Fruit fly (Drosophila melanogaster) whole organism, embryonic: ENCODE data around the gene RpL32.

Source experiments
- ATbp ChIP-seq: fragments of 200-800 bp; sonication (Bioruptor generic); optimal IDR thresholded peaks from 2 replicates; lab custom pipeline; 2017; ENCODE audit warnings: missing biosample characterization, mild to moderate bottlenecking, missing genetic modification characterization, missing genetic modification reagents
- Atf6 ChIP-seq: fragments of 200-800 bp; sonication (Bioruptor generic); IDR thresholded peaks from 2 replicates; pipeline ENCODE4 v1.3.6; 2022; ENCODE audit warnings: missing biosample characterization, missing genetic modification characterization
- CG10274 ChIP-seq: fragments of 200-800 bp; sonication (Bioruptor generic); optimal IDR thresholded peaks from 3 replicates; lab custom pipeline; 2017; ENCODE audit warnings: missing biosample characterization, mild to moderate bottlenecking, missing genetic modification characterization
- CG10366 ChIP-seq: fragments of 200-800 bp; sonication (Bioruptor generic); IDR thresholded peaks from 2 replicates; pipeline ENCODE4 v1.3.6; 2022; ENCODE audit warnings: missing biosample characterization, missing genetic modification characterization
- CG10543 ChIP-seq: fragments of 200-800 bp; sonication (Bioruptor generic); optimal IDR thresholded peaks from 3 replicates; lab custom pipeline; 2017; ENCODE audit warnings: missing biosample characterization, mild to moderate bottlenecking, missing genetic modification characterization, moderate library complexity
- CG11085 ChIP-seq: fragments of 200-800 bp; sonication (Bioruptor generic); IDR thresholded peaks from 2 replicates; pipeline ENCODE4 v1.3.6; 2022; ENCODE audit warnings: missing biosample characterization, missing genetic modification characterization
- CG12659 ChIP-seq: fragments of 200-800 bp; sonication (Bioruptor generic); optimal IDR thresholded peaks from 3 replicates; lab custom pipeline; 2017; ENCODE audit warnings: mild to moderate bottlenecking, missing biosample characterization, missing genetic modification reagents, missing genetic modification characterization
- CG14014 ChIP-seq: fragments of 200-800 bp; sonication (Bioruptor generic); IDR thresholded peaks from 2 replicates; pipeline ENCODE4 v1.3.6; 2022; ENCODE audit warnings: missing biosample characterization, missing genetic modification characterization
- CG15269 ChIP-seq: fragments of 200-800 bp; sonication (Bioruptor generic); optimal IDR thresholded peaks from 2 replicates; lab custom pipeline; 2018; ENCODE audit warnings: missing biosample characterization, mild to moderate bottlenecking, missing genetic modification characterization, moderate library complexity
- CG15514 ChIP-seq: fragments of 200-800 bp; sonication (Bioruptor generic); optimal IDR thresholded peaks from 3 replicates; lab custom pipeline; 2017; ENCODE audit warnings: missing biosample characterization, missing genetic modification characterization, mild to moderate bottlenecking, moderate library complexity, missing genetic modification reagents
- CG18599 ChIP-seq: fragments of 200-800 bp; sonication (Bioruptor generic); optimal IDR thresholded peaks from 3 replicates; lab custom pipeline; 2017; ENCODE audit warnings: missing biosample characterization, missing genetic modification characterization, mild to moderate bottlenecking, moderate library complexity, missing genetic modification reagents
- CG2120 ChIP-seq: fragments of 200-800 bp; sonication (Bioruptor generic); optimal IDR thresholded peaks from 3 replicates; lab custom pipeline; 2016; ENCODE audit warnings: missing biosample characterization, missing genetic modification characterization
- CG2678 ChIP-seq: fragments of 200-800 bp; sonication (Bioruptor generic); optimal IDR thresholded peaks from 3 replicates; lab custom pipeline; 2019; ENCODE audit warnings: missing biosample characterization, mild to moderate bottlenecking, missing genetic modification characterization, moderate library complexity
- CG3065 ChIP-seq: fragments of 200-800 bp; sonication (Bioruptor generic); optimal IDR thresholded peaks from 2 replicates; lab custom pipeline; 2016; ENCODE audit warnings: missing biosample characterization, missing genetic modification characterization
- CG31224 ChIP-seq: fragments of 200-800 bp; sonication (Bioruptor generic); IDR thresholded peaks from 2 replicates; pipeline ENCODE4 v1.3.6; 2022; ENCODE audit warnings: missing biosample characterization, missing genetic modification characterization
- CG32772 ChIP-seq: fragments of 200-800 bp; sonication (Bioruptor generic); IDR thresholded peaks from 2 replicates; pipeline ENCODE4 v1.3.6; 2022; ENCODE audit warnings: missing biosample characterization, missing genetic modification characterization
- CG43689 ChIP-seq: fragments of 200-800 bp; sonication (Bioruptor generic); IDR thresholded peaks from 2 replicates; pipeline ENCODE4 v1.3.6; 2022; ENCODE audit warnings: missing biosample characterization, missing genetic modification characterization
- CG9215 ChIP-seq: fragments of 200-800 bp; sonication (Bioruptor generic); IDR thresholded peaks from 2 replicates; pipeline ENCODE4 v1.3.6; 2022; ENCODE audit warnings: missing biosample characterization, missing genetic modification characterization
- CG9727 ChIP-seq: fragments of 200-800 bp; sonication (Bioruptor generic); optimal IDR thresholded peaks from 3 replicates; lab custom pipeline; 2017; ENCODE audit warnings: missing biosample characterization, mild to moderate bottlenecking, missing genetic modification characterization
- CG9932 ChIP-seq: fragments of 200-800 bp; sonication (Bioruptor generic); IDR thresholded peaks from 2 replicates; pipeline ENCODE4 v1.3.6; 2022; ENCODE audit warnings: missing biosample characterization, missing genetic modification characterization
- D19B ChIP-seq: fragments of 200-800 bp; sonication (Bioruptor generic); optimal IDR thresholded peaks from 2 replicates; lab custom pipeline; 2017; ENCODE audit warnings: missing biosample characterization, mild to moderate bottlenecking, missing genetic modification characterization
- Dek ChIP-seq: fragments of 200-800 bp; sonication (Bioruptor generic); optimal IDR thresholded peaks from 3 replicates; lab custom pipeline; 2019; ENCODE audit warnings: missing biosample characterization, mild to moderate bottlenecking, missing genetic modification characterization, moderate library complexity
- ERR ChIP-seq: fragments of 200-800 bp; sonication (Bioruptor generic); optimal IDR thresholded peaks from 2 replicates; lab custom pipeline; 2016; ENCODE audit warnings: missing biosample characterization, missing genetic modification characterization
- Fer3 ChIP-seq: fragments of 200-800 bp; sonication (Bioruptor generic); optimal IDR thresholded peaks from 2 replicates; lab custom pipeline; 2018; ENCODE audit warnings: missing biosample characterization, mild to moderate bottlenecking, missing genetic modification characterization, moderate library complexity
- Gug ChIP-seq: fragments of 200-800 bp; sonication (Bioruptor generic); IDR thresholded peaks from 4 replicates; pipeline ENCODE4 v1.3.6; 2022; ENCODE audit warnings: missing biosample characterization, missing genetic modification characterization
- HLH4C ChIP-seq: fragments of 200-800 bp; sonication (Bioruptor generic); IDR thresholded peaks from 3 replicates; pipeline ENCODE4 v1.3.6; 2022; ENCODE audit warnings: missing biosample characterization, missing genetic modification characterization; ENCODE audit not compliant: partially characterized antibody
- Jarid2 ChIP-seq: fragments of 200-800 bp; sonication (Bioruptor generic); optimal IDR thresholded peaks from 3 replicates; lab custom pipeline; 2017; ENCODE audit warnings: mild to moderate bottlenecking, missing biosample characterization, missing genetic modification reagents, missing genetic modification characterization
- Myb ChIP-seq: fragments of 200-800 bp; sonication (Bioruptor generic); optimal IDR thresholded peaks from 2 replicates; lab custom pipeline; 2016; ENCODE audit warnings: missing biosample characterization, missing genetic modification characterization
- Ptx1 ChIP-seq: fragments of 200-800 bp; sonication (Bioruptor generic); IDR thresholded peaks from 2 replicates; pipeline ENCODE4 v1.3.6; 2022; ENCODE audit warnings: missing biosample characterization, missing genetic modification characterization
- Rfx ChIP-seq: fragments of 200-800 bp; sonication (Bioruptor generic); IDR thresholded peaks from 2 replicates; pipeline ENCODE4 v1.3.6; 2022; ENCODE audit warnings: missing biosample characterization, missing genetic modification characterization
- Taf1 ChIP-seq: fragments of 200-800 bp; sonication (Bioruptor generic); IDR thresholded peaks from 2 replicates; pipeline ENCODE4 v1.3.6; 2022; ENCODE audit warnings: missing biosample characterization, missing genetic modification characterization
- dpn ChIP-seq, 2 experiments: fragments of 200-800 bp; sonication (Bioruptor generic); optimal IDR thresholded peaks; 3 replicates each; lab custom pipeline; 2016; ENCODE audit warnings: missing biosample characterization in 2 of 2, missing genetic modification characterization in 2 of 2
- dysf ChIP-seq: fragments of 200-800 bp; sonication (Bioruptor generic); IDR thresholded peaks from 3 replicates; pipeline ENCODE4 v1.3.6; 2022; ENCODE audit warnings: missing biosample characterization, missing genetic modification characterization
- ems ChIP-seq: fragments of 200-800 bp; sonication (Bioruptor generic); optimal IDR thresholded peaks from 3 replicates; lab custom pipeline; 2016; ENCODE audit warnings: missing biosample characterization, missing genetic modification characterization
- exex ChIP-seq: fragments of 200-800 bp; sonication (Bioruptor generic); optimal IDR thresholded peaks from 4 replicates; lab custom pipeline; 2018; ENCODE audit warnings: missing biosample characterization, mild to moderate bottlenecking, missing genetic modification characterization, moderate library complexity
- grn ChIP-seq: fragments of 200-800 bp; sonication (Bioruptor generic); optimal IDR thresholded peaks from 3 replicates; lab custom pipeline; 2017; ENCODE audit warnings: missing biosample characterization, missing genetic modification characterization
- hkb ChIP-seq, 2 experiments: fragments of 200-800 bp in 1 of 2; fragments of >200 bp in 1 of 2; sonication (Bioruptor generic) in 1 of 2; IDR thresholded peaks in 1 of 2; optimal IDR thresholded peaks in 1 of 2; 2 replicates each; pipeline versions ENCODE4 v1.3.6 to Lab custom; 2017 to 2022; ENCODE audit warnings: missing biosample characterization in 1 of 2, missing genetic modification characterization in 1 of 2
- kni ChIP-seq: fragments of 200-800 bp; sonication (Bioruptor generic); optimal IDR thresholded peaks from 3 replicates; lab custom pipeline; 2017; ENCODE audit warnings: mild to moderate bottlenecking, missing biosample characterization, missing genetic modification reagents, missing genetic modification characterization
- lilli ChIP-seq: fragments of 200-800 bp; sonication (Bioruptor generic); optimal IDR thresholded peaks from 3 replicates; lab custom pipeline; 2016; ENCODE audit warnings: missing biosample characterization, missing genetic modification characterization
- mirr ChIP-seq: fragments of 200-800 bp; sonication (Bioruptor generic); optimal IDR thresholded peaks from 3 replicates; lab custom pipeline; 2018; ENCODE audit warnings: missing biosample characterization, mild to moderate bottlenecking, missing genetic modification characterization
- rib ChIP-seq: fragments of 200-800 bp; sonication (Bioruptor generic); IDR thresholded peaks from 2 replicates; pipeline ENCODE4 v1.3.6; 2022; ENCODE audit warnings: missing biosample characterization, missing genetic modification characterization
- row ChIP-seq: fragments of 200-800 bp; sonication (Bioruptor generic); IDR thresholded peaks from 3 replicates; pipeline ENCODE4 v1.3.6; 2022; ENCODE audit warnings: missing biosample characterization, missing genetic modification characterization
- run ChIP-seq: fragments of 200-800 bp; sonication (Bioruptor generic); optimal IDR thresholded peaks from 3 replicates; lab custom pipeline; 2018; ENCODE audit warnings: missing biosample characterization, mild to moderate bottlenecking, missing genetic modification characterization
- sens ChIP-seq: fragments of 200-800 bp; sonication (Bioruptor generic); peaks from one replicate; lab custom pipeline; 2016; ENCODE audit warnings: missing biosample characterization, missing genetic modification characterization
- slbo ChIP-seq: fragments of 200-800 bp; sonication (Bioruptor generic); IDR thresholded peaks from 2 replicates; pipeline ENCODE4 v1.3.6; 2022; ENCODE audit warnings: missing biosample characterization, missing genetic modification characterization
- stc ChIP-seq: fragments of 200-800 bp; sonication (Bioruptor generic); IDR thresholded peaks from 2 replicates; pipeline ENCODE4 v1.3.6; 2022; ENCODE audit warnings: missing biosample characterization, missing genetic modification characterization
- sug ChIP-seq: fragments of 200-800 bp; optimal IDR thresholded peaks from 2 replicates; lab custom pipeline; 2019; ENCODE audit warnings: missing biosample characterization, mild to moderate bottlenecking, missing genetic modification characterization, moderate library complexity
- toy ChIP-seq: fragments of 200-800 bp; sonication (Bioruptor generic); IDR thresholded peaks from 2 replicates; pipeline ENCODE4 v1.3.6; 2022; ENCODE audit warnings: missing biosample characterization, missing genetic modification characterization

The RpL32 gene

dm6 chr3R:30012602-30013489, 33.1 kb downstream of the RpL32 start:
- TF ChIP-seq run (tag; lab: Kevin White, UChicago), result no peak
- peak; percentile 18 for TF ChIP-seq CG10543 (GFP tag; lab: Kevin White, UChicago)
- peak; percentile 32 for TF ChIP-seq ERR (GFP tag; lab: Kevin White, UChicago)
- no peak for TF ChIP-seq hkb (optimal IDR thresholded peaks at IDR 0.05; lab: Kevin White, UChicago)
- peak; percentile 47 for TF ChIP-seq hkb (GFP tag; IDR thresholded peaks at IDR 0.05; lab: Robert Waterston, UW)
- TF ChIP-seq CG9215, result peak; percentile 27; the same call in 1 of the 2 replicates
- TF ChIP-seq ems, result peak; percentile 7
- TF ChIP-seq exex (tag; lab: Kevin White, UChicago), result peak; percentile 64
- peak; percentile 35; the same call in 1 of the 2 replicates for TF ChIP-seq Taf1
- TF ChIP-seq sens (GFP tag; lab: Kevin White, UChicago), result peak; percentile 59
- no peak; the same call in 1 of the 2 replicates for TF ChIP-seq CG14014 (GFP tag; lab: Robert Waterston, UW)
- TF ChIP-seq kni (GFP tag; lab: Kevin White, UChicago), result no peak
- TF ChIP-seq Jarid2 (GFP tag; lab: Kevin White, UChicago), result no peak
- TF ChIP-seq CG10274 (GFP tag; lab: Kevin White, UChicago), result peak; percentile 85
- no peak for TF ChIP-seq CG43689 (GFP tag; lab: Robert Waterston, UW)
- TF ChIP-seq CG31224, result peak; percentile 43
- TF ChIP-seq stc (GFP tag; lab: Robert Waterston, UW), result 0 out of 2 replicates have a peak, but pooled peaks have one; percentile 25
- TF ChIP-seq sug (tag; lab: Kevin White, UChicago), result peak; percentile 25
- no peak for TF ChIP-seq CG3065 (GFP tag; lab: Kevin White, UChicago)
- TF ChIP-seq D19B (GFP tag; lab: Kevin White, UChicago), result peak; percentile 9
- peak; percentile 64 for TF ChIP-seq mirr
- peak; percentile 65 for TF ChIP-seq Rfx (GFP tag; lab: Robert Waterston, UW)
- TF ChIP-seq CG2678, result peak; percentile 49
- TF ChIP-seq CG2120 (GFP tag; lab: Kevin White, UChicago), result peak; percentile 42
- TF ChIP-seq CG12659 (GFP tag; lab: Kevin White, UChicago), result peak; percentile 11
- TF ChIP-seq CG9727 (GFP tag; lab: Kevin White, UChicago), result peak; percentile 28
- peak; percentile 2 for TF ChIP-seq Myb
- TF ChIP-seq rib (GFP tag; lab: Robert Waterston, UW), result peak; percentile 68; the same call in 1 of the 2 replicates
- 0 out of 2 replicates have a peak, but pooled peaks have one; percentile 32 for TF ChIP-seq Ptx1
- no peak for TF ChIP-seq ATbp (GFP tag; lab: Kevin White, UChicago)
- TF ChIP-seq dpn (GFP tag; optimal IDR thresholded peaks at IDR 0.05; lab: Kevin White, UChicago), result peak in 1 of 2 experiments; percentile 19
- TF ChIP-seq CG15269 (tag; lab: Kevin White, UChicago), result no peak
- peak; percentile 20 for TF ChIP-seq Dek (tag; lab: Kevin White, UChicago)
- peak; percentile 48; the same call in 1 of the 2 replicates for TF ChIP-seq slbo (GFP tag; lab: Robert Waterston, UW)
- TF ChIP-seq CG18599 (GFP tag; lab: Kevin White, UChicago), result peak; percentile 67
- TF ChIP-seq Gug (GFP tag; lab: Robert Waterston, UW), result 0 out of 4 replicates have a peak, but pooled peaks have one; percentile 20
- 0 out of 2 replicates have a peak, but pooled peaks have one; percentile 16 for TF ChIP-seq CG32772
- TF ChIP-seq toy (GFP tag; lab: Robert Waterston, UW), result 0 out of 2 replicates have a peak, but pooled peaks have one; percentile 11
- TF ChIP-seq HLH4C, result no peak
- peak; percentile 35 for TF ChIP-seq Fer3 (tag; lab: Kevin White, UChicago)
- TF ChIP-seq lilli (GFP tag; lab: Kevin White, UChicago), result peak; percentile 19
- 0 out of 2 replicates have a peak, but pooled peaks have one; percentile 39 for TF ChIP-seq CG11085 (GFP tag; lab: Robert Waterston, UW)
- TF ChIP-seq CG10366 (GFP tag; lab: Robert Waterston, UW), result no peak
- TF ChIP-seq CG15514 (GFP tag; lab: Kevin White, UChicago), result peak; percentile 38
- TF ChIP-seq Atf6 (GFP tag; lab: Robert Waterston, UW), result peak; percentile 54
- peak; percentile 54; the same call in 2 of the 3 replicates for TF ChIP-seq dysf (GFP tag; lab: Robert Waterston, UW)
- peak; percentile 49 for TF ChIP-seq row (GFP tag; lab: Robert Waterston, UW)
- peak; percentile 71 for TF ChIP-seq grn (GFP tag; lab: Kevin White, UChicago)
- TF ChIP-seq CG9932 (GFP tag; lab: Robert Waterston, UW), result peak; percentile 73
